Fruit fly (Drosophila melanogaster) whole organism, adult: ENCODE data around the gene CG1986.
A peak's percentile ranks its signal among the peaks of the same experiment; 100 is the strongest.

Experiments used
- CG11617 ChIP-seq: fragments of 200-800 bp; sonication (Bioruptor generic); optimal IDR thresholded peaks from 2 replicates; lab custom pipeline; 2017; ENCODE audit warnings: mild to moderate bottlenecking, missing biosample characterization, missing genetic modification reagents, missing genetic modification characterization
- CG12768 ChIP-seq: fragments of 200-800 bp; sonication (Bioruptor generic); optimal IDR thresholded peaks from 2 replicates; lab custom pipeline; 2017; ENCODE audit warnings: missing biosample characterization, missing genetic modification characterization, mild to moderate bottlenecking, moderate library complexity, missing genetic modification reagents
- CG14711 ChIP-seq: fragments of 200-800 bp; sonication (Bioruptor generic); optimal IDR thresholded peaks from 2 replicates; lab custom pipeline; 2018; ENCODE audit warnings: missing biosample characterization, mild to moderate bottlenecking, missing genetic modification characterization, moderate library complexity
- CG1620 ChIP-seq: fragments of 200-800 bp; sonication (Bioruptor generic); optimal IDR thresholded peaks from 2 replicates; lab custom pipeline; 2016; ENCODE audit warnings: missing biosample characterization, missing genetic modification characterization
- CG33017 ChIP-seq: fragments of 200-800 bp; sonication (Bioruptor generic); optimal IDR thresholded peaks from 2 replicates; lab custom pipeline; 2018; ENCODE audit warnings: missing biosample characterization, mild to moderate bottlenecking, missing genetic modification characterization, moderate library complexity
- CG5204 ChIP-seq: fragments of 200-800 bp; sonication (Bioruptor generic); optimal IDR thresholded peaks from 2 replicates; lab custom pipeline; 2016; ENCODE audit warnings: missing biosample characterization, missing genetic modification characterization
- CG7045 ChIP-seq: fragments of 200-800 bp; sonication (Bioruptor generic); optimal IDR thresholded peaks from 2 replicates; lab custom pipeline; 2017; ENCODE audit warnings: missing biosample characterization, mild to moderate bottlenecking, missing genetic modification characterization
- CG7101 ChIP-seq: fragments of 200-800 bp; sonication (Bioruptor generic); optimal IDR thresholded peaks from 2 replicates; lab custom pipeline; 2018; ENCODE audit warnings: missing biosample characterization, mild to moderate bottlenecking, missing genetic modification characterization, moderate library complexity
- Clk ChIP-seq: fragments of 200-800 bp; sonication (Bioruptor generic); optimal IDR thresholded peaks from 2 replicates; lab custom pipeline; 2017; ENCODE audit warnings: missing biosample characterization, missing genetic modification characterization
- Crg-1 ChIP-seq: fragments of 200-800 bp; sonication (Bioruptor generic); optimal IDR thresholded peaks from 2 replicates; lab custom pipeline; 2016; ENCODE audit warnings: missing biosample characterization, missing genetic modification characterization
- Hr96 ChIP-seq: fragments of 200-800 bp; sonication (Bioruptor generic); optimal IDR thresholded peaks from 2 replicates; lab custom pipeline; 2016; ENCODE audit warnings: missing biosample characterization, missing genetic modification characterization
- Mnt ChIP-seq: fragments of 200-800 bp; sonication (Bioruptor generic); optimal IDR thresholded peaks from 2 replicates; lab custom pipeline; 2016; ENCODE audit warnings: missing biosample characterization, mild to moderate bottlenecking, missing genetic modification characterization
- bab1 ChIP-seq: fragments of 200-800 bp; sonication (Bioruptor generic); optimal IDR thresholded peaks from 3 replicates; lab custom pipeline; 2019; ENCODE audit warnings: missing biosample characterization, mild to moderate bottlenecking, missing genetic modification characterization, moderate library complexity
- cic ChIP-seq: fragments of 200-800 bp; sonication (Bioruptor generic); optimal IDR thresholded peaks from 2 replicates; lab custom pipeline; 2017; ENCODE audit warnings: missing biosample characterization, mild to moderate bottlenecking, missing genetic modification characterization, moderate library complexity
- cnc ChIP-seq, 2 experiments: fragments of >200 bp; optimal IDR thresholded peaks; 2 replicates each; lab custom pipeline; 2017
- kay ChIP-seq: fragments of 200-800 bp; sonication (Bioruptor generic); peaks from one replicate; lab custom pipeline; 2016; ENCODE audit warnings: missing biosample characterization, missing genetic modification characterization, borderline replicate concordance
- ovo ChIP-seq: fragments of 200-800 bp; sonication (Bioruptor generic); optimal IDR thresholded peaks from 2 replicates; lab custom pipeline; 2016; ENCODE audit warnings: missing biosample characterization, missing genetic modification characterization
- pad ChIP-seq: fragments of 200-800 bp; sonication (Bioruptor generic); optimal IDR thresholded peaks from 3 replicates; lab custom pipeline; 2017; ENCODE audit warnings: missing biosample characterization, missing genetic modification characterization, mild to moderate bottlenecking, moderate library complexity, missing genetic modification reagents
- tj ChIP-seq: fragments of 200-800 bp; sonication (Bioruptor generic); optimal IDR thresholded peaks from 3 replicates; lab custom pipeline; 2017; ENCODE audit warnings: missing biosample characterization, mild to moderate bottlenecking, missing genetic modification characterization, moderate library complexity
- toe ChIP-seq: fragments of 200-800 bp; sonication (Bioruptor generic); optimal IDR thresholded peaks from 2 replicates; lab custom pipeline; 2016; ENCODE audit warnings: missing biosample characterization, missing genetic modification characterization

CG1986 gene

DNA sequence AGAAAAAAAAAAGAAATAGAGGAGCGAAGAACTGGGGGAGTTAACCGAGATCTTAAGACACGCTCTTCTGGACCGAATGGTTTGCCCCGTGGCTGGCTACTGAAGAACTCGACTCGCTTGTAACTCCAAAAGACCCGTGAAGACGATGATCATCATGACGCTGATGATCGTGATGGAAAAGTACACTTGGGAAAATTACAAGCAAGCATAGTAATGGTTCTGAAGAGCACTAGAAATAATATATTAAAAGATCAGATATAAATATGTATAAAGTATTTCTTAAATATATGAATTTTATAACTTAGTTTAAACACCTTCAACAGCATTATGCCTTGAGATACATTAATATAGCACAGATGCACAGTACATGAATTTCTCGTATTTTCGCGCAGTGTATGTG, at the start of gene CG1986:
Gene CG1986 (minus strand): TSS at position 101 of the 400 bp plus-strand sequence.
- TF ChIP-seq Crg-1, result no peak
- TF ChIP-seq Clk (GFP tag; lab: Kevin White, UChicago), result no peak
- no peak for TF ChIP-seq bab1 (GFP tag; lab: Kevin White, UChicago)
- TF ChIP-seq Mnt (GFP tag; lab: Kevin White, UChicago), result no peak
- TF ChIP-seq tj (GFP tag; lab: Kevin White, UChicago), result no peak
- TF ChIP-seq cic, result no peak
- TF ChIP-seq CG33017 (tag; lab: Kevin White, UChicago), result no peak
- no peak for TF ChIP-seq ovo (GFP tag; lab: Kevin White, UChicago)
- no peak for TF ChIP-seq CG7101 (tag; lab: Kevin White, UChicago)
- TF ChIP-seq kay (GFP tag; lab: Kevin White, UChicago), result no peak
- no peak for TF ChIP-seq pad (GFP tag; lab: Kevin White, UChicago)
- no peak for TF ChIP-seq Hr96 (GFP tag; lab: Kevin White, UChicago)
- no peak for TF ChIP-seq CG11617 (GFP tag; lab: Kevin White, UChicago)
- no peak for TF ChIP-seq cnc (optimal IDR thresholded peaks at IDR 0.05; lab: Kevin White, UChicago)
- no peak for TF ChIP-seq CG12768 (GFP tag; lab: Kevin White, UChicago)

DNA sequence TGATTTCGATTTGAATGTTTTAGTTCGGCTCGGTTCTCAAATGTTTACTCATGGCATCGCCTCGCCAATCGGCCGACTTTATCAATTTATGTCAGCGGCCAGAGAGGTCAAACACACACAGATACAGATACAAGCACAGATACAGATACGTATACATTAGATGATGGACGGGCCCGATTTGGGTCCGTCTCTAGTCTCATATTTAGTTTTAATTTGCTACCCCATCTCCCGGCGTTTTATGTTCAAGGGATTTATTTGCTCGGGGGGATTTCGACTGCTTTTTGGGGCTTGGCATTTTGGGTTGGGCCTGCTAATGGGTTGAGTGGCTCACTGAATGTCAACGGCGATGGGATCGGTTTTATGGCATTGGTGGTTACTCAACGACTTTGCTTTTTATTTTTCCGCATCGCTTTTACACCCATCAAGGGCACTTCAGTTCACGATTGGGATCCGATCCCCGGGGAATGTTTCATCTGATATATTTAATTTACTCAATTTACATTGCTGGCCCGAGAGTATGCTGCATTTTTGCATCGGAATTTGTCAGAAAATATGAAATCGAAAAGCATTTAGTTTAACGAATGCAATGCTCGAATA, 21.5 kb upstream of the CG1986 start:
- TF ChIP-seq bab1 (GFP tag; lab: Kevin White, UChicago), result no peak
- no peak for TF ChIP-seq Crg-1
- TF ChIP-seq ovo (GFP tag; lab: Kevin White, UChicago), result no peak
- no peak for TF ChIP-seq CG14711 (tag; lab: Kevin White, UChicago)
- TF ChIP-seq CG5204 (GFP tag; lab: Kevin White, UChicago), result no peak
- TF ChIP-seq Clk (GFP tag; lab: Kevin White, UChicago), result no peak

dm6 chrX:9930882-9931281, 20.0 kb upstream of the CG1986 start, which contains the start of gene Idgf4:
Gene Idgf4, minus strand, starts transcription at chrX:9930948.
- no peak for TF ChIP-seq pad (GFP tag; lab: Kevin White, UChicago)
- TF ChIP-seq CG11617 (GFP tag; lab: Kevin White, UChicago), result no peak
- TF ChIP-seq ovo (GFP tag; lab: Kevin White, UChicago), result peak; percentile 8
- no peak for TF ChIP-seq kay (GFP tag; lab: Kevin White, UChicago)
- TF ChIP-seq cic, result no peak
- no peak for TF ChIP-seq CG14711 (tag; lab: Kevin White, UChicago)
- no peak for TF ChIP-seq Hr96 (GFP tag; lab: Kevin White, UChicago)
- TF ChIP-seq tj (GFP tag; lab: Kevin White, UChicago), result no peak

dm6 chrX:9911751-9912150, 825 bp upstream of the CG1986 start:
- TF ChIP-seq ovo (GFP tag; lab: Kevin White, UChicago) (no peak), CG14711 (tag; lab: Kevin White, UChicago) (no peak), cnc (optimal IDR thresholded peaks at IDR 0.05; lab: Kevin White, UChicago) (no peak), tj (GFP tag; lab: Kevin White, UChicago) (no peak), CG11617 (GFP tag; lab: Kevin White, UChicago) (no peak), CG33017 (tag; lab: Kevin White, UChicago) (no peak), cic (no peak), Hr96 (GFP tag; lab: Kevin White, UChicago) (no peak), CG7101 (tag; lab: Kevin White, UChicago) (no peak), pad (GFP tag; lab: Kevin White, UChicago) (no peak), toe (no peak), CG5204 (GFP tag; lab: Kevin White, UChicago) (no peak), Clk (GFP tag; lab: Kevin White, UChicago) (no peak), CG1620 (GFP tag; lab: Kevin White, UChicago) (no peak)

- TF ChIP-seq Clk (GFP tag; lab: Kevin White, UChicago) (no peak), CG14711 (tag; lab: Kevin White, UChicago) (no peak), CG33017 (tag; lab: Kevin White, UChicago) (no peak), pad (GFP tag; lab: Kevin White, UChicago) (no peak)
These were observed 1.5 kb downstream of the CG1986 start for dm6 chrX:9909384-9909783.

DNA sequence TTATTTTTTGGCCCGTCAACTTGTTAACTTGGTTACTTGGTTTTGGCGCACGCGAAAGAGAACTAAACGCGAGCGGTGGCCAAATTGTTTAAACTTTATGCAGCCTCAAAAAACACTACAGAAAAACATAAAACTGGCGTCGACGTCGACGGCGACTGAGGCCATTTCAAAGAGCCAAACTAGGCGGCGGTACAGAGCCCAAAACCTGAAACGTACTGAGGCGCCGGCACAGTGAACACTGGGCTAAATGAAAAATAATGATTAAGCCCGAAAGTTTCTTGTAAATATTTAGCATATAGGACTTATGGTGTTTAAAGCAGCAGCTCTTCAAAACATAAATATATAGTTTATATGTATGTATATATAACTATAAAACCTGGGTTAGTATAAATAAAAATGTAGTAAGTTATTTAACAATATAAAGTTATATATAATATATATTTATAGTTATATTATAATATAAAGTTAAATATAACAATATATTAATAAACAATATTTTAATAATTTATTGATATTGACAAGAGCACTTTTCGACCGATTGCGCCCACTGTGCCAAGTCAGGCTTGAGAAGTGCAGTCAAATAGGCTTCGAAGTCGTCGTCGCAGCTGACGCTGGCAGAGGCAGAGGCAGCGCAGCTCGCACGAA, 11.3 kb downstream of the CG1986 start, which contains the start of gene CG15249:
Gene CG15249 (minus strand): TSS at position 51 of the 645 bp plus-strand sequence.
- no peak for TF ChIP-seq cic
- TF ChIP-seq CG7045 (GFP tag; lab: Kevin White, UChicago), result no peak

DNA sequence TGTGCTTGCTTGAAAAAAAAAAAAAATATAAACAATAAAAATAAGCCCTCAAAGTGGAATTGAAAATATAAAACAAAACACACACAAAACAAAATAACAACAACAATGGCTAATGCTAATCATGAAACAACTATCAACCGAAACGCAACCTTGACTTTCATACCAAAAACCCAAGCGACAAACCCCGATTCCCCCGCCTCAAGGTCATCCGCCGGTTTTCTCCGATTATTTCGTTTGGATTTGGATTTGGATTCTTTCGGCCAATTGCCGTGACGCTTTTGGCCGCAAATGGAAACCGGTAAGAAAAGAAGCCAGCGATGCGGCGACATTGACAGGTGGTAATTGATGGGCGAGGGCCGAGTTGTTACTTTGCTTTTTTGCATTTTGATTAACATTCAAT, 13.3 kb downstream of the CG1986 start:
- no peak for TF ChIP-seq tj (GFP tag; lab: Kevin White, UChicago)
- no peak for TF ChIP-seq CG7101 (tag; lab: Kevin White, UChicago)
- no peak for TF ChIP-seq cic
